Worm (Caenorhabditis elegans) whole organism, late embryonic: ENCODE measurements around the gene gcy-4.
A peak's percentile ranks its signal among the peaks of the same experiment; 100 is the strongest.

ENCODE experiments used
- C08G9.2 ChIP-seq: sonication (generic microtip); optimal IDR thresholded peaks from 2 replicates; lab custom pipeline; 2016; ENCODE audit warnings: mild to moderate bottlenecking, missing genetic modification characterization, moderate library complexity, missing compliant biosample characterization
- F13H6.1 ChIP-seq: sonication (generic microtip); optimal IDR thresholded peaks from 2 replicates; lab custom pipeline; 2016; ENCODE audit warnings: missing genetic modification characterization, missing compliant biosample characterization
- K02D7.2 ChIP-seq: sonication (generic microtip); optimal IDR thresholded peaks from 2 replicates; lab custom pipeline; 2017; ENCODE audit warnings: mild to moderate bottlenecking, missing genetic modification characterization, missing compliant biosample characterization
- K09A11.1 ChIP-seq: sonication (generic microtip); optimal IDR thresholded peaks from 2 replicates; lab custom pipeline; 2017; ENCODE audit warnings: antibody characterized with exemption, mild to moderate bottlenecking, missing genetic modification characterization, missing compliant biosample characterization; ENCODE audit not compliant: insufficient read depth
- ahr-1 ChIP-seq: sonication (generic microtip); optimal IDR thresholded peaks from 2 replicates; lab custom pipeline; 2016; ENCODE audit warnings: missing genetic modification characterization, missing compliant biosample characterization
- ama-1 ChIP-seq: fragments of 150-350 bp; optimal IDR thresholded peaks from 2 replicates; lab custom pipeline; 2014
- ceh-14 ChIP-seq: sonication (generic microtip); optimal IDR thresholded peaks from 2 replicates; lab custom pipeline; 2016; ENCODE audit warnings: missing genotype, missing genetic modification characterization, missing compliant biosample characterization
- ceh-18 ChIP-seq: sonication (generic microtip); optimal IDR thresholded peaks from 2 replicates; lab custom pipeline; 2016; ENCODE audit warnings: missing genetic modification characterization, missing compliant biosample characterization
- ceh-2 ChIP-seq: sonication (generic microtip); optimal IDR thresholded peaks from 2 replicates; lab custom pipeline; 2016; ENCODE audit warnings: missing genotype, missing genetic modification characterization, missing compliant biosample characterization
- ceh-22 ChIP-seq: sonication (generic microtip); optimal IDR thresholded peaks from 2 replicates; lab custom pipeline; 2017; ENCODE audit warnings: missing biosample characterization, missing genetic modification characterization
- ceh-24 ChIP-seq: sonication (generic microtip); optimal IDR thresholded peaks from 2 replicates; lab custom pipeline; 2016; ENCODE audit warnings: mild to moderate bottlenecking, missing genetic modification characterization, missing compliant biosample characterization
- ceh-31 ChIP-seq: sonication (generic microtip); optimal IDR thresholded peaks from 2 replicates; lab custom pipeline; 2016; ENCODE audit warnings: missing genetic modification characterization, missing compliant biosample characterization
- ceh-34 ChIP-seq: sonication (generic microtip); optimal IDR thresholded peaks from 2 replicates; lab custom pipeline; 2016; ENCODE audit warnings: mild to moderate bottlenecking, missing genetic modification characterization, missing compliant biosample characterization
- ceh-45 ChIP-seq: fragments of 200-800 bp; sonication (Bioruptor generic); IDR thresholded peaks from 2 replicates; pipeline ENCODE4 v1.3.6; 2022; ENCODE audit warnings: missing genetic modification reagents, missing genetic modification characterization, missing compliant biosample characterization
- ceh-48 ChIP-seq: sonication (generic microtip); optimal IDR thresholded peaks from 2 replicates; lab custom pipeline; 2016; ENCODE audit warnings: missing genetic modification characterization, inconsistent platforms, missing compliant biosample characterization
- ceh-6 ChIP-seq: fragments of 200-800 bp; sonication (Bioruptor generic); optimal IDR thresholded peaks from 2 replicates; lab custom pipeline; 2018; ENCODE audit warnings: mild to moderate bottlenecking, missing genetic modification characterization, missing compliant biosample characterization
- ceh-9 ChIP-seq: sonication (generic microtip); optimal IDR thresholded peaks from 2 replicates; lab custom pipeline; 2016; ENCODE audit warnings: mild to moderate bottlenecking, missing genetic modification characterization, inconsistent platforms, missing compliant biosample characterization
- dmd-4 ChIP-seq: sonication (generic microtip); optimal IDR thresholded peaks from 2 replicates; lab custom pipeline; 2016; ENCODE audit warnings: borderline replicate concordance, missing genetic modification characterization, missing compliant biosample characterization
- dve-1 ChIP-seq: sonication (generic microtip); optimal IDR thresholded peaks from 2 replicates; lab custom pipeline; 2017; ENCODE audit warnings: antibody characterized with exemption, mild to moderate bottlenecking, missing genetic modification characterization, missing compliant biosample characterization
- elt-4 ChIP-seq: sonication (generic microtip); optimal IDR thresholded peaks from 2 replicates; lab custom pipeline; 2016; ENCODE audit warnings: missing genetic modification characterization, missing compliant biosample characterization
- eyg-1 ChIP-seq: sonication (generic microtip); optimal IDR thresholded peaks from 2 replicates; lab custom pipeline; 2016; ENCODE audit warnings: missing genotype, missing genetic modification characterization, missing compliant biosample characterization
- fax-1 ChIP-seq: sonication (generic microtip); optimal IDR thresholded peaks from 2 replicates; lab custom pipeline; 2016; ENCODE audit warnings: missing genotype, missing genetic modification characterization, missing compliant biosample characterization
- fkh-6 ChIP-seq: sonication (generic microtip); optimal IDR thresholded peaks from 2 replicates; lab custom pipeline; 2016; ENCODE audit warnings: missing genetic modification characterization, missing compliant biosample characterization
- gmeb-2 ChIP-seq: sonication (generic microtip); optimal IDR thresholded peaks from 2 replicates; lab custom pipeline; 2016; ENCODE audit warnings: missing genetic modification characterization, inconsistent platforms, missing compliant biosample characterization
- hlh-13 ChIP-seq: fragments of 200-800 bp; sonication (Bioruptor generic); optimal IDR thresholded peaks from 2 replicates; lab custom pipeline; 2018; ENCODE audit warnings: mild to moderate bottlenecking, missing genetic modification characterization, missing compliant biosample characterization
- hlh-6 ChIP-seq: sonication (generic microtip); optimal IDR thresholded peaks from 2 replicates; lab custom pipeline; 2016; ENCODE audit warnings: missing genotype, missing genetic modification characterization, missing compliant biosample characterization
- hlh-8 ChIP-seq: sonication (generic microtip); optimal IDR thresholded peaks from 2 replicates; lab custom pipeline; 2016; ENCODE audit warnings: missing genotype, missing genetic modification characterization, missing compliant biosample characterization
- lim-6 ChIP-seq: sonication (generic microtip); optimal IDR thresholded peaks from 2 replicates; lab custom pipeline; 2016; ENCODE audit warnings: missing genetic modification characterization, missing compliant biosample characterization
- lin-11 ChIP-seq: fragments of 200-800 bp; sonication (Bioruptor generic); optimal IDR thresholded peaks from 2 replicates; lab custom pipeline; 2018; ENCODE audit warnings: mild to moderate bottlenecking, missing genetic modification characterization, missing compliant biosample characterization
- madf-2 ChIP-seq: sonication (generic microtip); optimal IDR thresholded peaks from 2 replicates; lab custom pipeline; 2017; ENCODE audit warnings: missing genetic modification characterization, missing compliant biosample characterization
- mec-3 ChIP-seq: sonication (generic microtip); optimal IDR thresholded peaks from 2 replicates; lab custom pipeline; 2016; ENCODE audit warnings: borderline replicate concordance, missing genetic modification characterization, missing compliant biosample characterization
- nfya-1 ChIP-seq: sonication (generic microtip); optimal IDR thresholded peaks from 2 replicates; lab custom pipeline; 2017; ENCODE audit warnings: missing genetic modification characterization, mild to moderate bottlenecking, missing compliant biosample characterization, antibody characterized with exemption, moderate library complexity
- pag-3 ChIP-seq: sonication (generic microtip); optimal IDR thresholded peaks from 2 replicates; lab custom pipeline; 2016; ENCODE audit warnings: missing compliant biosample characterization, missing genetic modification characterization, borderline replicate concordance
- pat-9 ChIP-seq: fragments of 200-800 bp; sonication (Bioruptor generic); optimal IDR thresholded peaks from 2 replicates; lab custom pipeline; 2018; ENCODE audit warnings: mild to moderate bottlenecking, missing genetic modification characterization, moderate library complexity, missing compliant biosample characterization
- pax-1 ChIP-seq: fragments of 150-350 bp; optimal IDR thresholded peaks from 2 replicates; lab custom pipeline; 2014; ENCODE audit warnings: missing biosample characterization, missing genetic modification characterization
- pha-2 ChIP-seq: sonication (generic microtip); optimal IDR thresholded peaks from 2 replicates; lab custom pipeline; 2017; ENCODE audit warnings: mild to moderate bottlenecking, missing genetic modification characterization, missing compliant biosample characterization
- pqm-1 ChIP-seq: sonication (generic microtip); optimal IDR thresholded peaks from 2 replicates; lab custom pipeline; 2016; ENCODE audit warnings: missing genetic modification characterization, missing compliant biosample characterization
- rnt-1 ChIP-seq: sonication (generic microtip); optimal IDR thresholded peaks from 2 replicates; lab custom pipeline; 2016; ENCODE audit warnings: missing genetic modification characterization, missing compliant biosample characterization
- sox-2 ChIP-seq: fragments of 200-800 bp; sonication (Bioruptor generic); IDR thresholded peaks from 2 replicates; pipeline ENCODE4 v1.3.6; 2022; ENCODE audit warnings: missing genetic modification reagents, missing genetic modification characterization, missing compliant biosample characterization
- ttx-3 ChIP-seq: sonication (generic microtip); optimal IDR thresholded peaks from 2 replicates; lab custom pipeline; 2016; ENCODE audit warnings: missing genetic modification reagents, missing genetic modification characterization, missing compliant biosample characterization
- unc-42 ChIP-seq: sonication (generic microtip); optimal IDR thresholded peaks from 2 replicates; lab custom pipeline; 2016; ENCODE audit warnings: missing genotype, missing genetic modification characterization, missing compliant biosample characterization
- unc-86 ChIP-seq: sonication (generic microtip); optimal IDR thresholded peaks from 2 replicates; lab custom pipeline; 2016; ENCODE audit warnings: missing genetic modification characterization, missing compliant biosample characterization
- ztf-16 ChIP-seq: sonication (generic microtip); optimal IDR thresholded peaks from 2 replicates; lab custom pipeline; 2017; ENCODE audit warnings: missing genetic modification characterization, missing compliant biosample characterization

The gcy-4 gene

DNA sequence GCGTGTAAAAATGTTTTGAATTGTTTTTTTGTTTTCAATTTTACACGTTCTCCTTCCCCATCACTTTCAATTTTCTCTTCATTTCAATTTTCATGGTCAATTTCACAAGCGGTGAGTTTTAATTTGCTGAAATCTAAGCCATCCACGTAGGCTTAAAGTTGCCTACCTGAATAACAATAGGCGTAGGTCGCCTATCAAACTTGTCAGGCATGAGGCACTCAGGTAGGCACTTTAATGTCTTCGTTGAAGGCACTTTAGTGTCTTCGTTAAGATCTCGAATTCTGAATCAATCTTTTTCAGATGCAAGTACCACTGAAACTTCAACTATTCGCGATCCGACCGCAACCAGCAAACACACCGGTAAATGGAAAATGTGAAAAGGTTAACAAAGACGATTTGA is 711 bp upstream of the gcy-4 start, which contains the start of gene ZK970.8:
Gene ZK970.8, plus strand, starts transcription at position 301 of the 400 bp plus-strand sequence.
- no peak for TF ChIP-seq ceh-48
- TF ChIP-seq C08G9.2 = no peak
- no peak for TF ChIP-seq F13H6.1 (tag; lab: Kevin White, UChicago)

DNA sequence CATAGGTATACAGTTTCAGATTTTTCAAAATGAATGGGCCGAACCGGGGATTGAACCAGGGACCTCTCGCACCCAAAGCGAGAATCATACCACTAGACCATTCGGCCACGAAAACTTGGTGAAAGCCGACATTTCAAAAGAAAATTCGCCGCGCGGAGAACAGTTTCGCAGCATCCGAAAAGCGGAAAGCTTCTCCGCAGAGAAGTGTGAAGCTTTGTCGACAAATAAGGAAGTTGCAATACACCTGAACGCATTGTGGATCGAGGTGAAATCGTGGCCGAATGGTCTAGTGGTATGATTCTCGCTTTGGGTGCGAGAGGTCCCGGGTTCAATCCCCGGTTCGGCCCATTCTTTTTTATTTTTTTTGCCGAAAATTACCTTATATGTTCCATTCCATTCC is 3.9 kb downstream of the gcy-4 start:
- TF ChIP-seq ceh-45 (GFP tag; lab: Robert Waterston, UW) = 0 out of 2 replicates have a peak, but pooled peaks have one; percentile 8
- TF ChIP-seq gmeb-2 (tag; lab: Kevin White, UChicago) = peak; percentile 5

DNA sequence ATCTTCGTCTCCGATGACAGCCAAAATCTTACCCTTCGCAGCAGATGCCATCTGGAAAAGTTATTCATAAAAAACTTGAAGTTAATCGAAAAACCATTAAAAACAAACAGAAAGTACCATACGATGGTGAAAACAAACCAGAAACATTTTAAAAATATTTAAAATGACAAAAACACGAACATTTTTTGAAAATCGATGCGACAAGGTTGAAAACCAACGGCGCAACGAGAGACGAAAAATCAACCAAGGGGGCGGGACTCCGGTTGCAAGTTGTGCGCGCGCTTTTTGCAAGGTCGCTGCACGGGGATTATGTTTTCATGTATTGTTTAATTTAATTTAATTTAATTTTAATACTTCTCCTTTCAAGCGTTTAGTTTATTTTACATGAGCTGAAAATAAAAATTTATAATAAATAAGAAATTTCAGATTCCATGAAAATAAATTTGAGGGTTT is 4.9 kb downstream of the gcy-4 start, which contains the start of gene vha-9:
Gene vha-9, minus strand, starts transcription at position 51 of the 453 bp plus-strand sequence.
- TF ChIP-seq K09A11.1 (tag; lab: Kevin White, UChicago) (no peak), rnt-1 (tag; lab: Kevin White, UChicago) (no peak), ceh-24 (tag; lab: Kevin White, UChicago) (no peak), eyg-1 (tag; lab: Kevin White, UChicago) (no peak), mec-3 (tag; lab: Kevin White, UChicago) (no peak), pqm-1 (tag; lab: Kevin White, UChicago) (no peak), ztf-16 (tag; lab: Kevin White, UChicago) (peak; percentile 7), ceh-14 (tag; lab: Kevin White, UChicago) (peak; percentile 51), fax-1 (tag; lab: Kevin White, UChicago) (peak; percentile 5), ttx-3 (tag; lab: Kevin White, UChicago) (no peak), ceh-2 (tag; lab: Kevin White, UChicago) (peak; percentile 17), ahr-1 (tag; lab: Kevin White, UChicago) (no peak), pha-2 (tag; lab: Kevin White, UChicago) (no peak), madf-2 (tag; lab: Kevin White, UChicago) (no peak), ceh-34 (no peak), unc-86 (peak; percentile 2), ceh-48 (peak; percentile 31), hlh-8 (tag; lab: Kevin White, UChicago) (no peak), nfya-1 (tag; lab: Kevin White, UChicago) (peak; percentile 51), dmd-4 (tag; lab: Kevin White, UChicago) (no peak), elt-4 (tag; lab: Kevin White, UChicago) (no peak), ceh-31 (tag; lab: Kevin White, UChicago) (peak; percentile 51), ceh-9 (no peak), lin-11 (tag; lab: Kevin White, UChicago) (peak; percentile 22), gmeb-2 (tag; lab: Kevin White, UChicago) (peak; percentile 25), hlh-6 (no peak), unc-42 (tag; lab: Kevin White, UChicago) (peak; percentile 78), K02D7.2 (tag; lab: Kevin White, UChicago) (no peak), ceh-18 (tag; lab: Kevin White, UChicago) (no peak), pax-1 (tag; lab: Kevin White, UChicago) (peak; percentile 12)

DNA sequence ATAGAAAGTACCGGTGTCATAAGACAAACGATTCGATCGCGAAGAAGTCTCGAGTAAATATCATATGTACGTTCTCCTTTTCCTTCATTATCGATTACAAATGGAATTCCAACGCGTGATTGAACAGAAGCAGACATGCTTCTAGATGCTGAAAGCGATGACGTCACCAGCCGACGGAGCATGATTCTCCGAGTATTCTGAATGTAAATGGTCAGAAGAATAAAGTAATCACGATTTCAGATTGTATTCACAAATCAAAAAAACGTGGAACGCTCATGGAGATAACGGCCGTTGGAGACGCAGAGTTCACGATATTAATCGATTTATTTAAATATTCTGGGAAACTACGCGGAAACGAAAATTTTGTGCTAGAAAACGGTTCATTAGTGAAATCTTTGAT is 6.0 kb downstream of the gcy-4 start, which contains the start of gene clpp-1:
Gene clpp-1, minus strand, starts transcription at position 197 of the 400 bp plus-strand sequence.
- no peak for TF ChIP-seq dve-1 (tag; lab: Kevin White, UChicago)
- no peak for TF ChIP-seq ceh-22 (tag; lab: Kevin White, UChicago)
- no peak for TF ChIP-seq pag-3 (tag; lab: Kevin White, UChicago)
- TF ChIP-seq sox-2 = no peak
- no peak for TF ChIP-seq lim-6 (tag; lab: Kevin White, UChicago)
- TF ChIP-seq fkh-6 = no peak
- no peak for TF ChIP-seq pat-9 (tag; lab: Kevin White, UChicago)
- no peak for TF ChIP-seq ama-1 (lab: Kevin White, UChicago)
- TF ChIP-seq ceh-31 (tag; lab: Kevin White, UChicago) = no peak
- TF ChIP-seq ceh-18 (tag; lab: Kevin White, UChicago) = no peak
- TF ChIP-seq hlh-13 (GFP tag; lab: Kevin White, UChicago) = no peak
- no peak for TF ChIP-seq ceh-2 (tag; lab: Kevin White, UChicago)
- no peak for TF ChIP-seq ceh-6 (GFP tag; lab: Kevin White, UChicago)
- TF ChIP-seq pax-1 (tag; lab: Kevin White, UChicago) = no peak
